Worm (Caenorhabditis elegans): ENCODE results near the gene tofu-6.

The tofu-6 gene

ce11 chrII:5437586-5437985, 16.5 kb downstream of the tofu-6 start, which contains the start of gene F07F6.1:
F07F6.1 (plus strand) TSS chrII:5437886.
- TF ChIP-seq attf-6 (GFP tag; IDR thresholded peaks at IDR 0.05) = no peak
- no peak for TF ChIP-seq hlh-12 (tag; optimal IDR thresholded peaks at IDR 0.05)
- TF ChIP-seq dpff-1 (tag; optimal IDR thresholded peaks at IDR 0.05) = no peak
- TF ChIP-seq cebp-2 (GFP tag; IDR thresholded peaks at IDR 0.05) = no peak
- TF ChIP-seq Y67H2A.10 (GFP tag; conservative IDR thresholded peaks at IDR 0.05) = no peak
- no peak for TF ChIP-seq ztf-26 (tag; optimal IDR thresholded peaks at IDR 0.05)
- TF ChIP-seq lin-26 (GFP tag; IDR thresholded peaks at IDR 0.05) = no peak
- no peak for TF ChIP-seq mel-28 (tag; optimal IDR thresholded peaks at IDR 0.05; ENCODE audit: borderline replicate concordance)
- TF ChIP-seq F57A8.1 (GFP tag; optimal IDR thresholded peaks at IDR 0.05) = no peak
- no peak for TF ChIP-seq let-607 (tag; optimal IDR thresholded peaks at IDR 0.05)
- TF ChIP-seq ztf-3 (GFP tag; optimal IDR thresholded peaks at IDR 0.05) = no peak
- TF ChIP-seq lsy-27 (tag; optimal IDR thresholded peaks at IDR 0.05; ENCODE audit: borderline replicate concordance, insufficient read depth) = no peak
- TF ChIP-seq ztf-28 (GFP tag; IDR thresholded peaks at IDR 0.05) = no peak
- no peak for TF ChIP-seq T26A5.8 (tag; optimal IDR thresholded peaks at IDR 0.05)
- TF ChIP-seq K12H6.12 (tag; optimal IDR thresholded peaks at IDR 0.05) = no peak
- no peak for TF ChIP-seq F37B4.10 (GFP tag; IDR thresholded peaks at IDR 0.05)
- TF ChIP-seq bed-2 (GFP tag; IDR thresholded peaks at IDR 0.05) = no peak

- TF ChIP-seq nfyb-1 (GFP tag; IDR thresholded peaks at IDR 0.05) (no peak), ceh-27 (GFP tag; optimal IDR thresholded peaks at IDR 0.05) (no peak), nfya-1 (tag; optimal IDR thresholded peaks at IDR 0.05; ENCODE audit: borderline replicate concordance, insufficient read depth) (no peak), die-1 (tag; optimal IDR thresholded peaks at IDR 0.05) (no peak), repo-1 (tag; optimal IDR thresholded peaks at IDR 0.05) (no peak), madf-6 (GFP tag; IDR thresholded peaks at IDR 0.05) (no peak), aptf-2 (GFP tag; conservative IDR thresholded peaks at IDR 0.05) (no peak), ama-1 (optimal IDR thresholded peaks at IDR 0.05) (no peak), ama-1 (GFP tag; optimal IDR thresholded peaks at IDR 0.05) (no peak), athp-1 (tag; optimal IDR thresholded peaks at IDR 0.05) (no peak), Y95B8A.8 (GFP tag; IDR thresholded peaks at IDR 0.05) (no peak)
These were observed 25.5 kb downstream of the tofu-6 start, which contains the start of gene nmr-1 for ce11 chrII:5446506-5446905. nmr-1 (minus strand) TSS chrII:5446606.

- TF ChIP-seq nfya-1 (tag; optimal IDR thresholded peaks at IDR 0.05; ENCODE audit: borderline replicate concordance, insufficient read depth) (no peak), F10E7.11 (tag; optimal IDR thresholded peaks at IDR 0.05) (no peak), let-526 (GFP tag; IDR thresholded peaks at IDR 0.05) (no peak), zim-3 (tag; optimal IDR thresholded peaks at IDR 0.05) (no peak), efl-1 (GFP tag; optimal IDR thresholded peaks at IDR 0.05) (no peak), unc-130 (GFP tag; optimal IDR thresholded peaks at IDR 0.05) (no peak), egrh-3 (GFP tag; IDR thresholded peaks at IDR 0.05) (no peak), dpl-1 (GFP tag; optimal IDR thresholded peaks at IDR 0.05) (no peak), tbx-9 (tag; optimal IDR thresholded peaks at IDR 0.05; ENCODE audit: borderline replicate concordance) (no peak), F37B4.10 (GFP tag; IDR thresholded peaks at IDR 0.05) (no peak), ztf-6 (GFP tag; IDR thresholded peaks at IDR 0.05) (no peak), lsl-1 (GFP tag; optimal IDR thresholded peaks at IDR 0.05) (no peak)
These were observed 26.3 kb downstream of the tofu-6 start, which contains the start of gene cex-1 for ce11 chrII:5447381-5447780. cex-1 (plus strand) TSS chrII:5447681.

Measured in whole organism, young adult.